Fruit fly (Drosophila melanogaster) whole organism, prepupa: ENCODE results near the gene CG15602.

ENCODE experiments used
- Blimp-1 ChIP-seq: fragments of 200-800 bp; sonication (Bioruptor generic); optimal IDR thresholded peaks from 3 replicates; lab custom pipeline; 2017; ENCODE audit warnings: missing biosample characterization, missing genetic modification characterization, mild to moderate bottlenecking, moderate library complexity, missing genetic modification reagents
- CG10631 ChIP-seq: fragments of 200-800 bp; sonication (Bioruptor generic); optimal IDR thresholded peaks from 2 replicates; lab custom pipeline; 2016; ENCODE audit warnings: missing biosample characterization, missing genetic modification characterization
- CG10669 ChIP-seq: fragments of 200-800 bp; sonication (Bioruptor generic); optimal IDR thresholded peaks from 3 replicates; lab custom pipeline; 2018; ENCODE audit warnings: missing biosample characterization, mild to moderate bottlenecking, missing genetic modification characterization, moderate library complexity
- CG11294 ChIP-seq: fragments of 200-800 bp; sonication (Bioruptor generic); IDR thresholded peaks from 2 replicates; pipeline ENCODE4 v1.3.6; 2022; ENCODE audit warnings: missing biosample characterization, missing genetic modification characterization
- CG11762 ChIP-seq: fragments of 200-800 bp; sonication (Bioruptor generic); optimal IDR thresholded peaks from 3 replicates; lab custom pipeline; 2016; ENCODE audit warnings: missing biosample characterization, missing genetic modification characterization; ENCODE audit not compliant: insufficient read depth
- CG11902 ChIP-seq: fragments of 200-800 bp; sonication (Bioruptor generic); optimal IDR thresholded peaks from 3 replicates; lab custom pipeline; 2016; ENCODE audit warnings: missing biosample characterization, missing genetic modification characterization
- CG15336 ChIP-seq: fragments of 200-800 bp; sonication (Bioruptor generic); IDR thresholded peaks from 2 replicates; pipeline ENCODE4 v1.3.6; 2022; ENCODE audit warnings: missing biosample characterization, missing genetic modification characterization
- CG1621 ChIP-seq: fragments of 200-800 bp; sonication (Bioruptor generic); optimal IDR thresholded peaks from 3 replicates; lab custom pipeline; 2018; ENCODE audit warnings: missing biosample characterization, mild to moderate bottlenecking, missing genetic modification characterization
- CG16779 ChIP-seq: fragments of 200-800 bp; sonication (Bioruptor generic); optimal IDR thresholded peaks from 3 replicates; lab custom pipeline; 2017; ENCODE audit warnings: missing biosample characterization, mild to moderate bottlenecking, missing genetic modification characterization
- CG3032 ChIP-seq: fragments of 200-800 bp; optimal IDR thresholded peaks from 2 replicates; lab custom pipeline; 2019; ENCODE audit warnings: missing biosample characterization, mild to moderate bottlenecking, missing genetic modification characterization, moderate library complexity
- CG32006 ChIP-seq: fragments of 200-800 bp; sonication (Bioruptor generic); optimal IDR thresholded peaks from 3 replicates; lab custom pipeline; 2017; ENCODE audit warnings: missing biosample characterization, mild to moderate bottlenecking, missing genetic modification characterization
- CG34406 ChIP-seq: fragments of 200-800 bp; sonication (Bioruptor generic); optimal IDR thresholded peaks from 3 replicates; lab custom pipeline; 2016; ENCODE audit warnings: missing biosample characterization, missing genetic modification characterization
- CG3919 ChIP-seq: fragments of 200-800 bp; sonication (Bioruptor generic); optimal IDR thresholded peaks from 3 replicates; lab custom pipeline; 2016; ENCODE audit warnings: missing biosample characterization, missing genetic modification characterization
- CG4318 ChIP-seq: fragments of 200-800 bp; sonication (Bioruptor generic); optimal IDR thresholded peaks from 3 replicates; lab custom pipeline; 2017; ENCODE audit warnings: missing biosample characterization, mild to moderate bottlenecking, missing genetic modification characterization
- CG6163 ChIP-seq: fragments of 200-800 bp; sonication (Bioruptor generic); IDR thresholded peaks from 3 replicates; pipeline ENCODE4 v1.3.6; 2022; ENCODE audit warnings: missing biosample characterization, missing genetic modification characterization
- CG6276 ChIP-seq: fragments of 200-800 bp; sonication (Bioruptor generic); optimal IDR thresholded peaks from 2 replicates; lab custom pipeline; 2017; ENCODE audit warnings: missing biosample characterization, mild to moderate bottlenecking, missing genetic modification characterization
- CG6792 ChIP-seq: fragments of 200-800 bp; sonication (Bioruptor generic); optimal IDR thresholded peaks from 3 replicates; lab custom pipeline; 2016; ENCODE audit warnings: missing biosample characterization, missing genetic modification characterization
- CG6808 ChIP-seq: fragments of 200-800 bp; sonication (Bioruptor generic); optimal IDR thresholded peaks from 3 replicates; lab custom pipeline; 2017; ENCODE audit warnings: missing biosample characterization, missing genetic modification characterization, mild to moderate bottlenecking, moderate library complexity, missing genetic modification reagents
- CG6854 ChIP-seq: fragments of 200-800 bp; sonication (Bioruptor generic); optimal IDR thresholded peaks from 2 replicates; lab custom pipeline; 2017; ENCODE audit warnings: missing biosample characterization, mild to moderate bottlenecking, missing genetic modification characterization
- CG7368 ChIP-seq: fragments of 200-800 bp; sonication (Bioruptor generic); optimal IDR thresholded peaks from 3 replicates; lab custom pipeline; 2016; ENCODE audit warnings: missing biosample characterization, missing genetic modification characterization
- CG8119 ChIP-seq: fragments of 200-800 bp; sonication (Bioruptor generic); IDR thresholded peaks from 3 replicates; pipeline ENCODE4 v1.3.6; 2022; ENCODE audit warnings: missing biosample characterization, missing genetic modification characterization
- CG8632 ChIP-seq: fragments of 200-800 bp; sonication (Bioruptor generic); optimal IDR thresholded peaks from 3 replicates; lab custom pipeline; 2016; ENCODE audit warnings: missing biosample characterization, missing genetic modification characterization
- CG9139 ChIP-seq: fragments of 200-800 bp; sonication (Bioruptor generic); optimal IDR thresholded peaks from 3 replicates; lab custom pipeline; 2017; ENCODE audit warnings: missing biosample characterization, mild to moderate bottlenecking, missing genetic modification characterization
- Eip78C ChIP-seq: fragments of 200-800 bp; sonication (Bioruptor generic); peaks from one replicate; lab custom pipeline; 2016; ENCODE audit warnings: missing biosample characterization, missing genetic modification characterization
- Ets21C ChIP-seq: fragments of 200-800 bp; sonication (Bioruptor generic); optimal IDR thresholded peaks from 3 replicates; lab custom pipeline; 2016; ENCODE audit warnings: missing biosample characterization, missing genetic modification characterization
- Ets96B ChIP-seq: fragments of 200-800 bp; optimal IDR thresholded peaks from 2 replicates; lab custom pipeline; 2019; ENCODE audit warnings: missing biosample characterization, mild to moderate bottlenecking, missing genetic modification characterization, moderate library complexity
- Gug ChIP-seq: fragments of 200-800 bp; sonication (Bioruptor generic); IDR thresholded peaks from 2 replicates; pipeline ENCODE4 v1.3.6; 2022; ENCODE audit warnings: missing biosample characterization, missing genetic modification characterization
- Hr38 ChIP-seq: sonication (Bioruptor generic); optimal IDR thresholded peaks from 2 replicates; lab custom pipeline; 2016; ENCODE audit warnings: missing biosample characterization, missing genetic modification characterization
- Hr39 ChIP-seq: fragments of 200-800 bp; sonication (Bioruptor generic); optimal IDR thresholded peaks from 2 replicates; lab custom pipeline; 2016; ENCODE audit warnings: missing biosample characterization, missing genetic modification characterization
- Hr4 ChIP-seq: fragments of 200-800 bp; sonication (Bioruptor generic); optimal IDR thresholded peaks from 3 replicates; lab custom pipeline; 2016; ENCODE audit warnings: missing biosample characterization, missing genetic modification characterization
- Lpt ChIP-seq: fragments of 200-800 bp; sonication (Bioruptor generic); optimal IDR thresholded peaks from 3 replicates; lab custom pipeline; 2016; ENCODE audit warnings: missing biosample characterization, missing genetic modification characterization
- Met ChIP-seq: fragments of 200-800 bp; sonication (Bioruptor generic); optimal IDR thresholded peaks from 3 replicates; lab custom pipeline; 2016; ENCODE audit warnings: missing biosample characterization, missing genetic modification characterization
- OdsH ChIP-seq: fragments of 200-800 bp; sonication (Bioruptor generic); optimal IDR thresholded peaks from 3 replicates; lab custom pipeline; 2016; ENCODE audit warnings: missing biosample characterization, missing genetic modification characterization
- Smox ChIP-seq: fragments of 200-800 bp; sonication (Bioruptor generic); optimal IDR thresholded peaks from 3 replicates; lab custom pipeline; 2016; ENCODE audit warnings: missing biosample characterization, missing genetic modification characterization
- Sox102F ChIP-seq: fragments of 200-800 bp; sonication (Bioruptor generic); optimal IDR thresholded peaks from 2 replicates; lab custom pipeline; 2016; ENCODE audit warnings: missing biosample characterization, mild to moderate bottlenecking, missing genetic modification characterization
- Sox14 ChIP-seq: fragments of 200-800 bp; sonication (Bioruptor generic); optimal IDR thresholded peaks from 3 replicates; lab custom pipeline; 2016; ENCODE audit warnings: missing biosample characterization, missing genetic modification characterization
- achi ChIP-seq: fragments of 200-800 bp; sonication (Bioruptor generic); optimal IDR thresholded peaks from 3 replicates; lab custom pipeline; 2016; ENCODE audit warnings: missing biosample characterization, missing genetic modification characterization
- acj6 ChIP-seq: fragments of 200-800 bp; sonication (Bioruptor generic); optimal IDR thresholded peaks from 3 replicates; lab custom pipeline; 2016; ENCODE audit warnings: missing biosample characterization, missing genetic modification characterization
- cyc ChIP-seq: fragments of 200-800 bp; sonication (Bioruptor generic); optimal IDR thresholded peaks from 3 replicates; lab custom pipeline; 2016; ENCODE audit warnings: missing biosample characterization, missing genetic modification characterization
- dac ChIP-seq: fragments of 200-800 bp; sonication (Bioruptor generic); optimal IDR thresholded peaks from 2 replicates; lab custom pipeline; 2017; ENCODE audit warnings: missing biosample characterization, mild to moderate bottlenecking, missing genetic modification characterization
- dsx ChIP-seq: fragments of 200-800 bp; optimal IDR thresholded peaks from 3 replicates; lab custom pipeline; 2019; ENCODE audit warnings: missing biosample characterization, mild to moderate bottlenecking, missing genetic modification characterization, moderate library complexity; ENCODE audit not compliant: poor library complexity, severe bottlenecking
- eg ChIP-seq: fragments of 200-800 bp; sonication (Bioruptor generic); IDR thresholded peaks from 3 replicates; pipeline ENCODE4 v1.3.6; 2022; ENCODE audit warnings: missing biosample characterization, missing genetic modification characterization
- esn ChIP-seq: fragments of 200-800 bp; sonication (Bioruptor generic); optimal IDR thresholded peaks from 2 replicates; lab custom pipeline; 2016; ENCODE audit warnings: missing biosample characterization, mild to moderate bottlenecking, missing genetic modification characterization, moderate library complexity
- fd85E ChIP-seq: fragments of 200-800 bp; sonication (Bioruptor generic); optimal IDR thresholded peaks from 3 replicates; lab custom pipeline; 2016; ENCODE audit warnings: missing biosample characterization, missing genetic modification characterization
- fkh ChIP-seq: fragments of 200-800 bp; sonication (Bioruptor generic); optimal IDR thresholded peaks from 3 replicates; lab custom pipeline; 2017; ENCODE audit warnings: missing biosample characterization, mild to moderate bottlenecking, missing genetic modification characterization, moderate library complexity
- lz ChIP-seq: fragments of 200-800 bp; sonication (Bioruptor generic); optimal IDR thresholded peaks from 3 replicates; lab custom pipeline; 2016; ENCODE audit warnings: missing biosample characterization, missing genetic modification characterization
- net ChIP-seq: fragments of 200-800 bp; sonication (Bioruptor generic); optimal IDR thresholded peaks from 3 replicates; lab custom pipeline; 2016; ENCODE audit warnings: missing biosample characterization, missing genetic modification characterization
- salr ChIP-seq, 2 experiments: fragments of 200-800 bp; sonication (Bioruptor generic); optimal IDR thresholded peaks; 3 replicates each; lab custom pipeline; 2016 to 2018; ENCODE audit warnings: missing biosample characterization in 2 of 2, missing genetic modification characterization in 2 of 2, mild to moderate bottlenecking in 1 of 2
- spab ChIP-seq: fragments of 200-800 bp; sonication (Bioruptor generic); optimal IDR thresholded peaks from 2 replicates; lab custom pipeline; 2017; ENCODE audit warnings: missing biosample characterization, mild to moderate bottlenecking, missing genetic modification characterization, missing genetic modification reagents
- ss ChIP-seq, 2 experiments: fragments of 200-800 bp; sonication (Bioruptor generic); optimal IDR thresholded peaks; 2 replicates in 1 of 2; 3 replicates in 1 of 2; lab custom pipeline; 2017 to 2018; ENCODE audit warnings: mild to moderate bottlenecking in 2 of 2, missing biosample characterization in 2 of 2, missing genetic modification characterization in 2 of 2, moderate library complexity in 1 of 2
- svp ChIP-seq: fragments of 200-800 bp; sonication (Bioruptor generic); peaks from one replicate; lab custom pipeline; 2016; ENCODE audit warnings: missing biosample characterization, missing genetic modification characterization
- topi ChIP-seq: fragments of 200-800 bp; sonication (Bioruptor generic); optimal IDR thresholded peaks from 3 replicates; lab custom pipeline; 2016; ENCODE audit warnings: missing biosample characterization, missing genetic modification characterization
- vri ChIP-seq: fragments of 200-800 bp; sonication (Bioruptor generic); optimal IDR thresholded peaks from 3 replicates; lab custom pipeline; 2016; ENCODE audit warnings: missing biosample characterization, mild to moderate bottlenecking, missing genetic modification characterization

The CG15602 gene

dm6 chrX:15804790-15805189 lies 5.6 kb downstream of the CG15602 start:
- TF ChIP-seq CG6854 (no peak), Hr38 (GFP tag; lab: Kevin White, UChicago) (no peak), net (GFP tag; lab: Kevin White, UChicago) (no peak), topi (GFP tag; lab: Kevin White, UChicago) (no peak), eg (GFP tag; lab: Robert Waterston, UW) (peak; percentile 34; the same call in 2 of the 3 replicates), achi (GFP tag; lab: Kevin White, UChicago) (peak; percentile 23), Eip78C (GFP tag; lab: Kevin White, UChicago) (peak; percentile 60), Sox102F (GFP tag; lab: Kevin White, UChicago) (no peak), dsx (GFP tag; lab: Kevin White, UChicago) (no peak), Lpt (GFP tag; lab: Kevin White, UChicago) (no peak), Gug (GFP tag; lab: Robert Waterston, UW) (no peak), Ets96B (tag; lab: Kevin White, UChicago) (peak; percentile 19), acj6 (GFP tag; lab: Kevin White, UChicago) (no peak), spab (GFP tag; lab: Kevin White, UChicago) (no peak), CG8632 (peak; percentile 26), CG16779 (tag; lab: Kevin White, UChicago) (no peak), cyc (GFP tag; lab: Kevin White, UChicago) (no peak), Smox (GFP tag; lab: Kevin White, UChicago) (no peak), vri (GFP tag; lab: Kevin White, UChicago) (no peak), CG6808 (GFP tag; lab: Kevin White, UChicago) (no peak), CG11902 (GFP tag; lab: Kevin White, UChicago) (no peak), Hr4 (GFP tag; lab: Kevin White, UChicago) (no peak), Blimp-1 (GFP tag; lab: Kevin White, UChicago) (no peak), svp (GFP tag; lab: Kevin White, UChicago) (peak; percentile 57), CG10631 (GFP tag; lab: Kevin White, UChicago) (peak; percentile 36), lz (GFP tag; lab: Kevin White, UChicago) (peak; percentile 1), CG4318 (GFP tag; lab: Kevin White, UChicago) (no peak), CG32006 (GFP tag; lab: Kevin White, UChicago) (peak; percentile 39), CG8119 (GFP tag; lab: Robert Waterston, UW) (0 out of 3 replicates have a peak, but pooled peaks have one; percentile 38), ss (GFP tag; optimal IDR thresholded peaks at IDR 0.05; lab: Kevin White, UChicago) (no peak), CG1621 (tag; lab: Kevin White, UChicago) (peak; percentile 26), CG11294 (GFP tag; lab: Robert Waterston, UW) (no peak), CG10669 (GFP tag; lab: Kevin White, UChicago) (peak; percentile 24), esn (GFP tag; lab: Kevin White, UChicago) (no peak), CG6163 (GFP tag; lab: Robert Waterston, UW) (0 out of 3 replicates have a peak, but pooled peaks have one; percentile 46), CG9139 (GFP tag; lab: Kevin White, UChicago) (no peak), fd85E (GFP tag; lab: Kevin White, UChicago) (no peak), fkh (GFP tag; lab: Kevin White, UChicago) (no peak), CG7368 (no peak), CG6792 (GFP tag; lab: Kevin White, UChicago) (no peak), CG15336 (GFP tag; lab: Robert Waterston, UW) (peak; percentile 60), dac (GFP tag; lab: Kevin White, UChicago) (no peak), Met (GFP tag; lab: Kevin White, UChicago) (no peak), CG3919 (peak; percentile 21), OdsH (GFP tag; lab: Kevin White, UChicago) (no peak), Sox14 (GFP tag; lab: Kevin White, UChicago) (no peak), Ets21C (GFP tag; lab: Kevin White, UChicago) (no peak), salr (GFP tag; optimal IDR thresholded peaks at IDR 0.05; lab: Kevin White, UChicago) (no peak), CG11762 (GFP tag; lab: Kevin White, UChicago) (no peak), CG34406 (peak; percentile 21), CG6276 (GFP tag; lab: Kevin White, UChicago) (peak; percentile 13), Hr39 (no peak), CG3032 (no peak)
